Worm (Caenorhabditis elegans) whole organism, young adult: ENCODE measurements around the gene fipr-8.

ENCODE experiments used
- F22D6.2 ChIP-seq: sonication (generic microtip); optimal IDR thresholded peaks from 2 replicates; lab custom pipeline; 2016; ENCODE audit warnings: mild to moderate bottlenecking, missing genetic modification characterization, missing compliant biosample characterization
- F23B12.7 ChIP-seq: sonication (generic microtip); optimal IDR thresholded peaks from 2 replicates; lab custom pipeline; 2017; ENCODE audit warnings: missing genetic modification characterization, mild to moderate bottlenecking, missing compliant biosample characterization, antibody characterized with exemption, moderate library complexity; ENCODE audit not compliant: insufficient read depth
- T07F8.4 ChIP-seq: sonication (generic microtip); optimal IDR thresholded peaks from 2 replicates; lab custom pipeline; 2016; ENCODE audit warnings: mild to moderate bottlenecking, missing genetic modification characterization, moderate library complexity, missing compliant biosample characterization
- ama-1 ChIP-seq, 3 experiments: fragments of 150-350 bp in 1 of 3; sonication (generic microtip) in 2 of 3; optimal IDR thresholded peaks; 2 replicates each; lab custom pipeline; 2014 to 2018; ENCODE audit warnings: missing biosample characterization in 2 of 3, missing genetic modification characterization in 2 of 3, missing genetic modification reagents in 2 of 3
- madf-6 ChIP-seq: fragments of 200-800 bp; sonication (Bioruptor generic); IDR thresholded peaks from 2 replicates; pipeline ENCODE4 v1.3.6; 2022; ENCODE audit warnings: missing genetic modification reagents, missing genetic modification characterization, missing compliant biosample characterization
- mes-4 ChIP-seq: sonication (generic microtip); optimal IDR thresholded peaks from 2 replicates; lab custom pipeline; 2016; ENCODE audit warnings: missing genotype, missing genetic modification characterization, missing compliant biosample characterization
- snpc-3.4 ChIP-seq: sonication (generic microtip); optimal IDR thresholded peaks from 2 replicates; lab custom pipeline; 2017; ENCODE audit warnings: missing genetic modification characterization, mild to moderate bottlenecking, missing compliant biosample characterization, antibody characterized with exemption, moderate library complexity, missing genotype, missing genetic modification reagents
- snpc-4 ChIP-seq, 5 experiments: fragments of 150-350 bp in 1 of 5; sonication (generic microtip) in 4 of 5; optimal IDR thresholded peaks; 2 replicates each; lab custom pipeline; 2014 to 2018; ENCODE audit warnings: missing genetic modification characterization in 5 of 5, missing biosample characterization in 3 of 5, antibody characterized with exemption in 2 of 5, mild to moderate bottlenecking in 2 of 5, missing compliant biosample characterization in 2 of 5, missing genotype in 2 of 5, moderate library complexity in 2 of 5, missing genetic modification reagents in 1 of 5

ce11 chrV:10202340-10202739, 37.4 kb downstream of the fipr-8 start:
- no peak for TF ChIP-seq ama-1 (optimal IDR thresholded peaks at IDR 0.05; lab: Kevin White, UChicago)
- no peak for TF ChIP-seq ama-1 (GFP tag; optimal IDR thresholded peaks at IDR 0.05; lab: Kevin White, UChicago)
- no peak for TF ChIP-seq snpc-4 (GFP tag; optimal IDR thresholded peaks at IDR 0.05; lab: Kevin White, UChicago)
- TF ChIP-seq snpc-4 (tag; optimal IDR thresholded peaks at IDR 0.05; lab: Kevin White, UChicago): no peak
- no peak for TF ChIP-seq F23B12.7 (tag; lab: Kevin White, UChicago)
- TF ChIP-seq F22D6.2 (tag; lab: Kevin White, UChicago): no peak
- no peak for TF ChIP-seq mes-4 (tag; lab: Kevin White, UChicago)
- no peak for TF ChIP-seq T07F8.4 (tag; lab: Kevin White, UChicago)
- no peak for TF ChIP-seq madf-6 (GFP tag; lab: Robert Waterston, UW)
- TF ChIP-seq snpc-3.4: no peak
